Worm (Caenorhabditis elegans): Measurements from ENCODE around the gene let-858.
A peak's percentile ranks its signal among the peaks of the same experiment; 100 is the strongest.

- peak; percentile 12 for TF ChIP-seq him-1 (tag; optimal IDR thresholded peaks at IDR 0.05)
- no peak for TF ChIP-seq dao-5 (tag; optimal IDR thresholded peaks at IDR 0.05)
These were observed 19.7 kb downstream of the let-858 start for ce11 chrII:11041846-11042262.
